Fruit fly (Drosophila melanogaster) whole organism, adult: Measurements from ENCODE around the gene CG5850.

ENCODE experiments used
- CG11617 ChIP-seq: fragments of 200-800 bp; sonication (Bioruptor generic); optimal IDR thresholded peaks from 2 replicates; lab custom pipeline; 2017; ENCODE audit warnings: mild to moderate bottlenecking, missing biosample characterization, missing genetic modification reagents, missing genetic modification characterization
- CG12768 ChIP-seq: fragments of 200-800 bp; sonication (Bioruptor generic); optimal IDR thresholded peaks from 2 replicates; lab custom pipeline; 2017; ENCODE audit warnings: missing biosample characterization, missing genetic modification characterization, mild to moderate bottlenecking, moderate library complexity, missing genetic modification reagents
- CG14711 ChIP-seq: fragments of 200-800 bp; sonication (Bioruptor generic); optimal IDR thresholded peaks from 2 replicates; lab custom pipeline; 2018; ENCODE audit warnings: missing biosample characterization, mild to moderate bottlenecking, missing genetic modification characterization, moderate library complexity
- CG1620 ChIP-seq: fragments of 200-800 bp; sonication (Bioruptor generic); optimal IDR thresholded peaks from 2 replicates; lab custom pipeline; 2016; ENCODE audit warnings: missing biosample characterization, missing genetic modification characterization
- CG33017 ChIP-seq: fragments of 200-800 bp; sonication (Bioruptor generic); optimal IDR thresholded peaks from 2 replicates; lab custom pipeline; 2018; ENCODE audit warnings: missing biosample characterization, mild to moderate bottlenecking, missing genetic modification characterization, moderate library complexity
- CG5204 ChIP-seq: fragments of 200-800 bp; sonication (Bioruptor generic); optimal IDR thresholded peaks from 2 replicates; lab custom pipeline; 2016; ENCODE audit warnings: missing biosample characterization, missing genetic modification characterization
- CG7045 ChIP-seq: fragments of 200-800 bp; sonication (Bioruptor generic); optimal IDR thresholded peaks from 2 replicates; lab custom pipeline; 2017; ENCODE audit warnings: missing biosample characterization, mild to moderate bottlenecking, missing genetic modification characterization
- CG7101 ChIP-seq: fragments of 200-800 bp; sonication (Bioruptor generic); optimal IDR thresholded peaks from 2 replicates; lab custom pipeline; 2018; ENCODE audit warnings: missing biosample characterization, mild to moderate bottlenecking, missing genetic modification characterization, moderate library complexity
- Clk ChIP-seq: fragments of 200-800 bp; sonication (Bioruptor generic); optimal IDR thresholded peaks from 2 replicates; lab custom pipeline; 2017; ENCODE audit warnings: missing biosample characterization, missing genetic modification characterization
- Crg-1 ChIP-seq: fragments of 200-800 bp; sonication (Bioruptor generic); optimal IDR thresholded peaks from 2 replicates; lab custom pipeline; 2016; ENCODE audit warnings: missing biosample characterization, missing genetic modification characterization
- Hr96 ChIP-seq: fragments of 200-800 bp; sonication (Bioruptor generic); optimal IDR thresholded peaks from 2 replicates; lab custom pipeline; 2016; ENCODE audit warnings: missing biosample characterization, missing genetic modification characterization
- Mnt ChIP-seq: fragments of 200-800 bp; sonication (Bioruptor generic); optimal IDR thresholded peaks from 2 replicates; lab custom pipeline; 2016; ENCODE audit warnings: missing biosample characterization, mild to moderate bottlenecking, missing genetic modification characterization
- bab1 ChIP-seq: fragments of 200-800 bp; sonication (Bioruptor generic); optimal IDR thresholded peaks from 3 replicates; lab custom pipeline; 2019; ENCODE audit warnings: missing biosample characterization, mild to moderate bottlenecking, missing genetic modification characterization, moderate library complexity
- cic ChIP-seq: fragments of 200-800 bp; sonication (Bioruptor generic); optimal IDR thresholded peaks from 2 replicates; lab custom pipeline; 2017; ENCODE audit warnings: missing biosample characterization, mild to moderate bottlenecking, missing genetic modification characterization, moderate library complexity
- cnc ChIP-seq, 2 experiments: fragments of >200 bp; optimal IDR thresholded peaks; 2 replicates each; lab custom pipeline; 2017
- kay ChIP-seq: fragments of 200-800 bp; sonication (Bioruptor generic); peaks from one replicate; lab custom pipeline; 2016; ENCODE audit warnings: missing biosample characterization, missing genetic modification characterization, borderline replicate concordance
- ovo ChIP-seq: fragments of 200-800 bp; sonication (Bioruptor generic); optimal IDR thresholded peaks from 2 replicates; lab custom pipeline; 2016; ENCODE audit warnings: missing biosample characterization, missing genetic modification characterization
- pad ChIP-seq: fragments of 200-800 bp; sonication (Bioruptor generic); optimal IDR thresholded peaks from 3 replicates; lab custom pipeline; 2017; ENCODE audit warnings: missing biosample characterization, missing genetic modification characterization, mild to moderate bottlenecking, moderate library complexity, missing genetic modification reagents
- tj ChIP-seq: fragments of 200-800 bp; sonication (Bioruptor generic); optimal IDR thresholded peaks from 3 replicates; lab custom pipeline; 2017; ENCODE audit warnings: missing biosample characterization, mild to moderate bottlenecking, missing genetic modification characterization, moderate library complexity
- toe ChIP-seq: fragments of 200-800 bp; sonication (Bioruptor generic); optimal IDR thresholded peaks from 2 replicates; lab custom pipeline; 2016; ENCODE audit warnings: missing biosample characterization, missing genetic modification characterization

The CG5850 gene

DNA sequence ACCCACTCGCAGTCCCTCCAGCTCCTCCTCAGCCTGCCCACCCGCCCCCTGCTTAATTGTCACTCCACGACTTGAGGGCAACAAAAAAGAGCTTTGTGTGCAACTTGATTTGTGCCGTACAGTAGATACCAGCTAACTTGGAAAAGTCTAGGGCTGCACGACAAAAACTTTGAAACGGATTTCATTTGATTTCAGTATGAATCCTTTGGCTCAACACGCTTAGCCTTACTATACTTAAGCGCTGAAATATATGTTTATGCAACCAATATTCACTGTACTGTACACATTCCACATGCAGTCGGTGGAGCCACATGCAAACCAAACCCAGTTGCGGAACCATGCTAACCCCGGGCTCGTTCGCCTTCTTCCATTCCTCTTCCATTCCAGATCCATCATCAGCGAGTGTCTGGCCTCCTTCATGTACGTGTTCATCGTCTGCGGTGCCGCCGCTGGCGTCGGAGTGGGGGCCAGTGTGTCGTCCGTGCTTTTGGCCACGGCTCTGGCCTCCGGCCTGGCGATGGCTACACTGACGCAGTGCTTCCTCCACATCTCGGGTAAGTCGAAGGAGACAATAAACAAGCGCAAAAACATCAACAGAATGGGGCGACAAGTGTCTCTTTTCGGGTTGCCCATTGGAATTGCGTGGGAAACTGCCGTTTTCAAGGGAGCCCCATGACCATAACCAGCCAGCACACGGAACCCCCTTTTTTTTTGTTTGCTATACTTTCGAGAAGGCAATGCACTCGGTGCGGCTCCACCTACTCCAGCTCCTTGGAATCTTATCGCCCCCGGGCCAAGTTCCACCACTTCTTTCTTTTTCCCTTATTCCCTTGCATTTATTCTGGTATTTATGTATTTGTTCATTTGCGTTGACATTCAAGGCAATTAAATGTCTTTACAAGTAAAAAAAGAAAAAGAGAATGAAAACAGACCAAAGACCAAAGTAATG, 22.9 kb upstream of the CG5850 start:
- TF ChIP-seq bab1 (GFP tag; lab: Kevin White, UChicago) (peak; percentile 71), Mnt (GFP tag; lab: Kevin White, UChicago) (no peak), CG7101 (tag; lab: Kevin White, UChicago) (no peak), pad (GFP tag; lab: Kevin White, UChicago) (peak; percentile 12), toe (GFP tag; lab: Kevin White, UChicago) (no peak), CG33017 (tag; lab: Kevin White, UChicago) (no peak), tj (GFP tag; lab: Kevin White, UChicago) (peak; percentile 34)

DNA sequence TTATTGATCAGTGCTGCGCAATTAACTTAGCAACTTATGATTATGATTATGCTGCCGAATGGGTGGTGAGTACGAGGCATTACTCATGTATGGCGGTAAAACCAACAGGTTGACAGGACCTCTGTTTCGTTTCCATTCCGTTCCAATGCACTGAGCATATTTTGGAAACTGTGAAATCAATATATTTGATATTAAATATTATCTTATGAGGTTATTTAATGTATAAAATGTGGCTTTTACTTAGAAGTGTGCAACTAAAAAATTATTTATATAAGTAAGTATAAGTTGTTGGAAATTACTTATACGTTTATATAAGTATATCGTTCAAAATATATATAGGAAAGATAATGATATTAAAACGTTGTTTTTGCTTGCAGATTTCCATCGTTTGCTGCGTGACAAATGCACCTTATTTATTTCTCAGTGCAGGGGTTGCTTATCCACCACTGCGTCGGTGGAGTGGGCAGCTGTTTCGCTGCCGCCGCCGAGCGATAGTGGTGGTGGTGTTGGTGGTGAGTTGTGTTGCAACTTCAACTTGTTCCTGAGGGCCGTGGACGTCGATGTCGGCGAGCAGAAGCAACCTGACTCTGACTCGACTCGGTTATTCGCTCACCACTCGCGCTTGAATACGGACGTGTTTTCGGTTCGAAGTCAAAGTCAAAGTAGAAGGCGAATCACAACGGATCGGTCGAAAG, 20.5 kb upstream of the CG5850 start, which contains the start of gene bib:
TSS of gene bib (plus strand) at position 568 of the 695 bp plus-strand sequence.
- TF ChIP-seq CG7101 (tag; lab: Kevin White, UChicago) (no peak), ovo (no peak), CG5204 (GFP tag; lab: Kevin White, UChicago) (no peak), CG1620 (GFP tag; lab: Kevin White, UChicago) (no peak), CG14711 (no peak), CG7045 (GFP tag; lab: Kevin White, UChicago) (no peak), CG12768 (GFP tag; lab: Kevin White, UChicago) (peak; percentile 39)

- no peak for TF ChIP-seq bab1 (GFP tag; lab: Kevin White, UChicago)
- TF ChIP-seq Clk (GFP tag; lab: Kevin White, UChicago), result no peak
- no peak for TF ChIP-seq CG1620 (GFP tag; lab: Kevin White, UChicago)
- no peak for TF ChIP-seq CG5204 (GFP tag; lab: Kevin White, UChicago)
- TF ChIP-seq CG7101 (tag; lab: Kevin White, UChicago), result no peak
- no peak for TF ChIP-seq CG11617 (GFP tag; lab: Kevin White, UChicago)
- TF ChIP-seq toe (GFP tag; lab: Kevin White, UChicago), result no peak
- TF ChIP-seq CG14711, result no peak
- TF ChIP-seq pad (GFP tag; lab: Kevin White, UChicago), result no peak
- TF ChIP-seq CG33017 (tag; lab: Kevin White, UChicago), result no peak
- TF ChIP-seq cic (GFP tag; lab: Kevin White, UChicago), result no peak
- no peak for TF ChIP-seq CG7045 (GFP tag; lab: Kevin White, UChicago)
- no peak for TF ChIP-seq CG12768 (GFP tag; lab: Kevin White, UChicago)
- no peak for TF ChIP-seq tj (GFP tag; lab: Kevin White, UChicago)
These were observed 18.8 kb upstream of the CG5850 start for dm6 chr2L:9982516-9982915.

dm6 chr2L:9981809-9982208, 18.1 kb upstream of the CG5850 start:
- TF ChIP-seq pad (GFP tag; lab: Kevin White, UChicago) (no peak), CG12768 (GFP tag; lab: Kevin White, UChicago) (no peak), cic (GFP tag; lab: Kevin White, UChicago) (no peak), CG14711 (no peak), tj (GFP tag; lab: Kevin White, UChicago) (no peak), cnc (optimal IDR thresholded peaks at IDR 0.05; lab: Kevin White, UChicago) (no peak), Hr96 (GFP tag; lab: Kevin White, UChicago) (no peak), bab1 (GFP tag; lab: Kevin White, UChicago) (no peak), CG7045 (GFP tag; lab: Kevin White, UChicago) (no peak), CG1620 (GFP tag; lab: Kevin White, UChicago) (no peak), CG11617 (GFP tag; lab: Kevin White, UChicago) (no peak), toe (GFP tag; lab: Kevin White, UChicago) (no peak), CG5204 (GFP tag; lab: Kevin White, UChicago) (no peak), ovo (no peak), CG7101 (tag; lab: Kevin White, UChicago) (no peak), Clk (GFP tag; lab: Kevin White, UChicago) (no peak), Crg-1 (no peak), Mnt (GFP tag; lab: Kevin White, UChicago) (no peak), kay (no peak), CG33017 (tag; lab: Kevin White, UChicago) (no peak)

dm6 chr2L:9972624-9973023, 8.9 kb upstream of the CG5850 start:
- TF ChIP-seq CG12768 (GFP tag; lab: Kevin White, UChicago) (no peak), CG33017 (tag; lab: Kevin White, UChicago) (no peak), Clk (GFP tag; lab: Kevin White, UChicago) (no peak), tj (GFP tag; lab: Kevin White, UChicago) (no peak), pad (GFP tag; lab: Kevin White, UChicago) (no peak), bab1 (GFP tag; lab: Kevin White, UChicago) (no peak)
